Fruit fly (Drosophila melanogaster): ENCODE results near the gene peg.

The peg gene

DNA sequence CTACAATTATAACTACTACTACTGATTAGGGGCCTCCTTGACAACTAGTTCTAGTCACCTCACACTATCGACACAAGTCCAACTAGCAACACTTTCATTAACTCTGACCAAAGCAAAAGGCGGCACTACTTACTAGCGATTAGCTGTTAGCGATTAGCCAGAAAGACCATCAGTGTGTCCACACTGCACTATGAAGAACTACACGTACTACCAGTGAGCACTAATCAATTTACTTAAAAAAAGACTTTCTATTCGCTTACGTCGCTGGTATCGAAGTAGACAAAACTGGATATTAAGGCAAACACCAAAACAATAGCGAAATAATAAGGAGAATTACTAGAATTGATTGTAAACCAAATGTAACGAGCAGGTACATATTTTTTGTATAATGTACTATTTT lies 10.2 kb downstream of the peg start:
- TF ChIP-seq Sox15 (GFP tag; optimal IDR thresholded peaks at IDR 0.05), result no peak
- TF ChIP-seq achi (GFP tag; optimal IDR thresholded peaks at IDR 0.05), result no peak
- TF ChIP-seq Met (GFP tag; optimal IDR thresholded peaks at IDR 0.05), result no peak
- no peak for TF ChIP-seq CG11762 (GFP tag; optimal IDR thresholded peaks at IDR 0.05; ENCODE audit: insufficient read depth)
- TF ChIP-seq fd59A (GFP tag; optimal IDR thresholded peaks at IDR 0.05), result no peak
- no peak for TF ChIP-seq CG6163 (GFP tag; IDR thresholded peaks at IDR 0.05)
- no peak for TF ChIP-seq CG3032 (tag; optimal IDR thresholded peaks at IDR 0.05)
- TF ChIP-seq CG11294 (GFP tag; IDR thresholded peaks at IDR 0.05), result no peak

dm6 chr3R:21006967-21007366 lies 17.0 kb downstream of the peg start, which contains the start of gene Alp5:
Gene Alp5, minus strand, starts transcription at chr3R:21006990.
- TF ChIP-seq CG1621 (tag; optimal IDR thresholded peaks at IDR 0.05), result no peak
- no peak for TF ChIP-seq CG11294 (GFP tag; IDR thresholded peaks at IDR 0.05)
- no peak for TF ChIP-seq Blimp-1 (GFP tag; optimal IDR thresholded peaks at IDR 0.05)
- TF ChIP-seq salr (GFP tag; optimal IDR thresholded peaks at IDR 0.05), result no peak
- no peak for TF ChIP-seq acj6 (GFP tag; optimal IDR thresholded peaks at IDR 0.05)
- no peak for TF ChIP-seq dac (GFP tag; optimal IDR thresholded peaks at IDR 0.05)
- TF ChIP-seq CG9139 (GFP tag; optimal IDR thresholded peaks at IDR 0.05), result no peak
- TF ChIP-seq spab (GFP tag; optimal IDR thresholded peaks at IDR 0.05), result no peak
- no peak for TF ChIP-seq fd59A (GFP tag; optimal IDR thresholded peaks at IDR 0.05)
- no peak for TF ChIP-seq ss (GFP tag; optimal IDR thresholded peaks at IDR 0.05)
- TF ChIP-seq lz (GFP tag; optimal IDR thresholded peaks at IDR 0.05), result no peak
- no peak for TF ChIP-seq CG6808 (GFP tag; optimal IDR thresholded peaks at IDR 0.05)
- TF ChIP-seq CG32006 (GFP tag; optimal IDR thresholded peaks at IDR 0.05), result no peak
- TF ChIP-seq CG4318 (GFP tag; optimal IDR thresholded peaks at IDR 0.05), result no peak
- no peak for TF ChIP-seq Sox15 (GFP tag; optimal IDR thresholded peaks at IDR 0.05)
- TF ChIP-seq CG11902 (GFP tag; optimal IDR thresholded peaks at IDR 0.05), result no peak
- no peak for TF ChIP-seq Ets21C (GFP tag; optimal IDR thresholded peaks at IDR 0.05)
- TF ChIP-seq Smox (GFP tag; optimal IDR thresholded peaks at IDR 0.05), result no peak

DNA sequence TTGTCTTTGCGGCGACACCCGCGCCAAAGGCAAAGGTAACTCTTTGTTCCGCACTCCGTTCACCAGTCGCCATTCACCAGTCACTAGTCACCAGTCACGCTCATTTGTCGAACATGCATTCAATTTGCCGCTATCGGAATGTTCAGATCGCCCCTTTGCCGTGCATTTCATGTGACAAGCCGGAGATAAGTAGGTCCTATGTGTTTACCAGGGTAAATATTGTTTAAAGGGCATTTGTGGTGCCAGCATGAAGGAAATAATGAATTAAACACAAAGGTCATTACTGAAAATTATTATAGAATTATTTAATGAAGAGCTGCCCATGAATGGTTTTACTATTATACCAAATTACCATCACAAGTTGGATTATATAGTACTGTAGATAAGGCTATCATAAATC lies 22.8 kb downstream of the peg start:
- TF ChIP-seq Hr4 (GFP tag; optimal IDR thresholded peaks at IDR 0.05) (no peak), OdsH (GFP tag; optimal IDR thresholded peaks at IDR 0.05) (no peak), CG8632 (GFP tag; optimal IDR thresholded peaks at IDR 0.05) (no peak), CG3919 (GFP tag; optimal IDR thresholded peaks at IDR 0.05) (no peak), acj6 (GFP tag; optimal IDR thresholded peaks at IDR 0.05) (no peak), fkh (GFP tag; optimal IDR thresholded peaks at IDR 0.05) (peak; percentile 57)

DNA sequence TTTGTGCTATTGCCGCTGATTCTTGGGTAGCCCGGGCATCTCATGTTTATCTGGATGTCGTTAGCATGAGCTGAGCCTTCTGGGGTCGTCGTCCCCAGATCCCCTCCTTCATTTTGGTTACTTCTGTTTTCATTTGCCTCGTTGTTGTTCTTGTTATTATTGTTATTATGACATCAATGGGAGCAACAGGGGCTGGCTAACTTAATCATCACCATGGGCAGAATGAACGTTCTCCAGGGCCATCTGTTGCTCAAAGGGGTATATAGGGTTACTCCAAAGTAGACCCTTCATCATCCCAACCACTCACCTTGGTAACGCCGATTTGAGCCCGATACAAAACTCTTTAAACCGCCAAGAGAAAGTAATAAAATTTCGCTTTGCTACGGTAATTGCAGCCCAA lies 25.6 kb downstream of the peg start:
- no peak for TF ChIP-seq CG7368 (GFP tag; optimal IDR thresholded peaks at IDR 0.05)
- TF ChIP-seq OdsH (GFP tag; optimal IDR thresholded peaks at IDR 0.05), result no peak
- TF ChIP-seq CG9139 (GFP tag; optimal IDR thresholded peaks at IDR 0.05), result no peak
- no peak for TF ChIP-seq Ets96B (tag; optimal IDR thresholded peaks at IDR 0.05)
- no peak for TF ChIP-seq CG3032 (tag; optimal IDR thresholded peaks at IDR 0.05)
- no peak for TF ChIP-seq CG8319 (GFP tag; optimal IDR thresholded peaks at IDR 0.05)
- TF ChIP-seq CG34406 (GFP tag; optimal IDR thresholded peaks at IDR 0.05), result no peak
- no peak for TF ChIP-seq net (GFP tag; optimal IDR thresholded peaks at IDR 0.05)
- no peak for TF ChIP-seq CG6163 (GFP tag; IDR thresholded peaks at IDR 0.05)
- no peak for TF ChIP-seq CG11294 (GFP tag; IDR thresholded peaks at IDR 0.05)
- TF ChIP-seq Hr4 (GFP tag; optimal IDR thresholded peaks at IDR 0.05), result no peak
- no peak for TF ChIP-seq ss (GFP tag; optimal IDR thresholded peaks at IDR 0.05)
- no peak for TF ChIP-seq cyc (GFP tag; optimal IDR thresholded peaks at IDR 0.05)
- TF ChIP-seq Met (GFP tag; optimal IDR thresholded peaks at IDR 0.05), result no peak
- TF ChIP-seq esn (GFP tag; optimal IDR thresholded peaks at IDR 0.05), result no peak

Measured in whole organism, prepupa.